Worm (Caenorhabditis elegans): Measurements from ENCODE around the gene ugt-35.

ugt-35 gene

DNA sequence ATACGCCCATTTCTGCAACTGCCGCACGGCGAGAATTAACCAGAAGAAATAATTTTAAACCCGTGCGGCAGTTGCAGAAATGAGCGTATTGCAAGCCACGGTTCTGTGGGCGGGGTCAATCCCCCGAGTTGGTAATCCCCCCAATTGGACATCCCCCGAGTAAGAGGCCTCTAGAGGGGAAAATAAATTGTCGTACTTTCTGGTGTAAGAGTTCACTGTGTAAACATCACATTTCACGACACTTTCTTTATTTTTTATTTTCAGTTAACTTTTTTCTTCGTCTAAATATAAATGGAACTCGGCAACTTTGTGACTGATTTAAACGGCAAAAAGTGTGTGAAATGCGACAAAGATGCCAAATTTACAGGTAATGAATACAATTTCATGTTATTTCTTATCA is 3.9 kb upstream of the ugt-35 start, which contains the start of gene tut-2:
Gene tut-2, plus strand, starts transcription at position 277 of the 400 bp plus-strand sequence.
- TF ChIP-seq flt-1 (GFP tag; IDR thresholded peaks at IDR 0.05), result 0 out of 2 replicates have a peak, but pooled peaks have one; percentile 12
- TF ChIP-seq pes-1 (GFP tag; IDR thresholded peaks at IDR 0.05), result no peak

- no peak for TF ChIP-seq scrt-1 (GFP tag; IDR thresholded peaks at IDR 0.05)
- no peak for TF ChIP-seq hnd-1 (tag; optimal IDR thresholded peaks at IDR 0.05)
- TF ChIP-seq ceh-13 (GFP tag; optimal IDR thresholded peaks at IDR 0.05), result no peak
- TF ChIP-seq flt-1 (GFP tag; IDR thresholded peaks at IDR 0.05), result no peak
- no peak for TF ChIP-seq tbx-11 (GFP tag; IDR thresholded peaks at IDR 0.05)
- TF ChIP-seq ama-1 (optimal IDR thresholded peaks at IDR 0.05), result no peak
- no peak for TF ChIP-seq F13C5.2 (tag; optimal IDR thresholded peaks at IDR 0.05)
- TF ChIP-seq ets-7 (tag; optimal IDR thresholded peaks at IDR 0.05), result no peak
- no peak for TF ChIP-seq tbx-37 (GFP tag; conservative IDR thresholded peaks at IDR 0.05)
- no peak for TF ChIP-seq tra-4 (tag; optimal IDR thresholded peaks at IDR 0.05)
Measured at ce11 chrV:10656958-10657357, 2.9 kb upstream of the ugt-35 start, which contains the start of gene ugt-34. Gene ugt-34, minus strand, starts transcription at chrV:10656978.

DNA sequence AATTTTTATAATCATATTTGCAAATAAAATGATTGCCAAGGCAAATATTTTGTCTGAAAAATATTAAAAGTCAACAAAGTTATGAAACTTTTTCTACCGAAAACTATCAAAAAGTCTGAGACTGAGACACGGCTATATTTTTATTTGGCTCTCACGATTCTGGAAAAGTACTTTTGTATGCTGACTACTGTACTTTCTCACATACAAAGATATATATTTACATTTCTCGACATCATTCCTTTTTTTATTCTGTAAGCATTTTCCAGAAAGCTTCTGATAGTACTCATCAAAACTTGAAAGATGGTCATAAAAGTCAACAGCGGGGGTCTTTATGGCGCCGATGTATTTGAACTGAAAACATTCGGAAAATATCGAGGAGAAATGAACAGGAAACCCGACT is 5.9 kb downstream of the ugt-35 start, which contains the start of gene aqp-6:
Gene aqp-6, plus strand, starts transcription at position 301 of the 400 bp plus-strand sequence.
- TF ChIP-seq ceh-13 (GFP tag; optimal IDR thresholded peaks at IDR 0.05) (no peak), F13C5.2 (tag; optimal IDR thresholded peaks at IDR 0.05) (no peak), ceh-36 (tag; optimal IDR thresholded peaks at IDR 0.05) (no peak), tbx-37 (GFP tag; conservative IDR thresholded peaks at IDR 0.05) (no peak), ama-1 (optimal IDR thresholded peaks at IDR 0.05) (no peak), pes-1 (GFP tag; IDR thresholded peaks at IDR 0.05) (no peak), B0310.2 (tag; optimal IDR thresholded peaks at IDR 0.05) (no peak), tbx-11 (GFP tag; IDR thresholded peaks at IDR 0.05) (no peak), hmg-4 (GFP tag; optimal IDR thresholded peaks at IDR 0.05) (no peak), tra-4 (tag; optimal IDR thresholded peaks at IDR 0.05) (no peak)

DNA sequence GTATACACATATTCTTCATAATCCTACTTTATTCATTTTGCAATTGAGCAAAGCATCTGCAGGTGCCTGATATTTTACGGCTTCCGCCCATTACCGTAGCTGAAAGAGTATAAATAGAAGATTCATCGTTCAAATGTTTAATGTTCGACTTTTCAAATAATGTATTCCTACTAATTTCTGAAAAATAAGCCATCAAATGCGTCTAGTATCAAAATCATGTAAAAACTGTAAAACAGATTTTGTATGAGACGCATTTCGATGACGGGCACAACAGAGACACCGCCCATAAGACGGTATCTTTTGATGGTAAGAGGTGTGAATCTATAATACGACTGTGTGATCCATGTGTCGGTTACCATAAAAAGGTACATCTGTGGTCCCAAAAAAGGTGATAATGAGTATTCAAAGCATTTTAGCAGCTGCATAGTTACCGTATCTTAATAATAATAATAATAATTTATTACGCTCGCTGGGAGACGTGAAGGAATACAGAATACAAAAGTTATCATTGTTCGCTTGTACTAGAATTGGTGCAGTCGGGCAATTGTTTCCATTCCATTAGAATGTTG is 6.9 kb downstream of the ugt-35 start, which contains the start of the genes C32C4.3 and C32C4.16:
Gene C32C4.3, minus strand, starts transcription at position 101 of the 569 bp plus-strand sequence.
Gene C32C4.16, plus strand, starts transcription at position 519 of the 569 bp plus-strand sequence.
- no peak for TF ChIP-seq ceh-36 (tag; optimal IDR thresholded peaks at IDR 0.05)
- TF ChIP-seq flt-1 (GFP tag; IDR thresholded peaks at IDR 0.05), result no peak
- no peak for TF ChIP-seq scrt-1 (GFP tag; IDR thresholded peaks at IDR 0.05)
- TF ChIP-seq hnd-1 (tag; optimal IDR thresholded peaks at IDR 0.05), result no peak
- TF ChIP-seq B0310.2 (tag; optimal IDR thresholded peaks at IDR 0.05), result no peak
- TF ChIP-seq F13C5.2 (tag; optimal IDR thresholded peaks at IDR 0.05), result no peak
- TF ChIP-seq tbx-37 (GFP tag; conservative IDR thresholded peaks at IDR 0.05), result no peak
- TF ChIP-seq hmbx-1 (tag; optimal IDR thresholded peaks at IDR 0.05), result no peak

- no peak for TF ChIP-seq pes-1 (GFP tag; IDR thresholded peaks at IDR 0.05)
Measured at ce11 chrV:10640977-10641376, 13.1 kb downstream of the ugt-35 start.

ce11 chrV:10635722-10636121 is 18.3 kb downstream of the ugt-35 start, which contains the start of gene kvs-2:
Gene kvs-2, plus strand, starts transcription at chrV:10636022.
- no peak for TF ChIP-seq hmbx-1 (tag; optimal IDR thresholded peaks at IDR 0.05)
- TF ChIP-seq tbx-11 (GFP tag; IDR thresholded peaks at IDR 0.05), result no peak
- no peak for TF ChIP-seq pes-1 (GFP tag; IDR thresholded peaks at IDR 0.05)
- TF ChIP-seq ceh-36 (tag; optimal IDR thresholded peaks at IDR 0.05), result no peak
- TF ChIP-seq ets-7 (tag; optimal IDR thresholded peaks at IDR 0.05), result no peak
- TF ChIP-seq hmg-4 (GFP tag; optimal IDR thresholded peaks at IDR 0.05), result no peak
- TF ChIP-seq sea-1 (GFP tag; conservative IDR thresholded peaks at IDR 0.05), result no peak
- no peak for TF ChIP-seq scrt-1 (GFP tag; IDR thresholded peaks at IDR 0.05)
- TF ChIP-seq tbx-37 (GFP tag; conservative IDR thresholded peaks at IDR 0.05), result no peak
- TF ChIP-seq hnd-1 (tag; optimal IDR thresholded peaks at IDR 0.05), result no peak

ce11 chrV:10632758-10633157 is 21.3 kb downstream of the ugt-35 start, which contains the start of gene mab-23:
Gene mab-23, plus strand, starts transcription at chrV:10633058.
- TF ChIP-seq ets-7 (tag; optimal IDR thresholded peaks at IDR 0.05) (no peak), scrt-1 (GFP tag; IDR thresholded peaks at IDR 0.05) (no peak), flt-1 (GFP tag; IDR thresholded peaks at IDR 0.05) (no peak), F13C5.2 (tag; optimal IDR thresholded peaks at IDR 0.05) (no peak), pes-1 (GFP tag; IDR thresholded peaks at IDR 0.05) (no peak), sea-1 (GFP tag; conservative IDR thresholded peaks at IDR 0.05) (no peak), ama-1 (optimal IDR thresholded peaks at IDR 0.05) (no peak), tbx-37 (GFP tag; conservative IDR thresholded peaks at IDR 0.05) (no peak), aly-1 (tag; optimal IDR thresholded peaks at IDR 0.05) (no peak), hnd-1 (tag; optimal IDR thresholded peaks at IDR 0.05) (no peak), ceh-36 (tag; optimal IDR thresholded peaks at IDR 0.05) (no peak), ceh-13 (GFP tag; optimal IDR thresholded peaks at IDR 0.05) (no peak), hmg-4 (GFP tag; optimal IDR thresholded peaks at IDR 0.05) (no peak), B0310.2 (tag; optimal IDR thresholded peaks at IDR 0.05) (no peak)

ce11 chrV:10630497-10630896 is 23.6 kb downstream of the ugt-35 start:
- no peak for TF ChIP-seq tbx-11 (GFP tag; IDR thresholded peaks at IDR 0.05)
- no peak for TF ChIP-seq hnd-1 (tag; optimal IDR thresholded peaks at IDR 0.05)
- TF ChIP-seq F13C5.2 (tag; optimal IDR thresholded peaks at IDR 0.05), result no peak
- no peak for TF ChIP-seq pes-1 (GFP tag; IDR thresholded peaks at IDR 0.05)
- no peak for TF ChIP-seq ama-1 (optimal IDR thresholded peaks at IDR 0.05)
- no peak for TF ChIP-seq ceh-13 (GFP tag; optimal IDR thresholded peaks at IDR 0.05)
- no peak for TF ChIP-seq aly-1 (tag; optimal IDR thresholded peaks at IDR 0.05)
- no peak for TF ChIP-seq hmbx-1 (tag; optimal IDR thresholded peaks at IDR 0.05)
- no peak for TF ChIP-seq sea-1 (GFP tag; conservative IDR thresholded peaks at IDR 0.05)
- TF ChIP-seq tbx-37 (GFP tag; conservative IDR thresholded peaks at IDR 0.05), result no peak
- no peak for TF ChIP-seq hmg-4 (GFP tag; optimal IDR thresholded peaks at IDR 0.05)
- no peak for TF ChIP-seq B0310.2 (tag; optimal IDR thresholded peaks at IDR 0.05)
- TF ChIP-seq scrt-1 (GFP tag; IDR thresholded peaks at IDR 0.05), result no peak
- TF ChIP-seq ceh-36 (tag; optimal IDR thresholded peaks at IDR 0.05), result no peak
- TF ChIP-seq ets-7 (tag; optimal IDR thresholded peaks at IDR 0.05), result no peak
- TF ChIP-seq tra-4 (tag; optimal IDR thresholded peaks at IDR 0.05), result no peak
- TF ChIP-seq flt-1 (GFP tag; IDR thresholded peaks at IDR 0.05), result no peak

All from whole organism, early embryonic.